Fruit fly (Drosophila melanogaster) whole organism, wandering third instar larva: ENCODE results near the gene CG43182.

ENCODE experiments used
- Abd-B ChIP-seq: fragments of >200 bp; optimal IDR thresholded peaks from 2 replicates; lab custom pipeline; 2017; ENCODE audit warnings: missing biosample characterization, missing genetic modification characterization
- CG32264 ChIP-seq: fragments of 200-800 bp; sonication (Bioruptor generic); optimal IDR thresholded peaks from 2 replicates; lab custom pipeline; 2016; ENCODE audit warnings: missing biosample characterization, missing genetic modification characterization
- CG9705 ChIP-seq: fragments of 200-800 bp; sonication (Bioruptor generic); optimal IDR thresholded peaks from 2 replicates; lab custom pipeline; 2018; ENCODE audit warnings: missing biosample characterization, mild to moderate bottlenecking, missing genetic modification characterization
- CrebA ChIP-seq: fragments of 200-800 bp; sonication (Bioruptor generic); optimal IDR thresholded peaks from 2 replicates; lab custom pipeline; 2016; ENCODE audit warnings: missing biosample characterization, mild to moderate bottlenecking, missing genetic modification characterization, borderline replicate concordance
- Dfd ChIP-seq: fragments of >200 bp; optimal IDR thresholded peaks from 2 replicates; lab custom pipeline; 2017; ENCODE audit warnings: missing biosample characterization, missing genetic modification characterization
- Dif ChIP-seq: fragments of 200-275, 200-300 bp; sonication (Bioruptor generic); optimal IDR thresholded peaks from 2 replicates; lab custom pipeline; 2018; ENCODE audit warnings: missing biosample characterization, missing genetic modification characterization; ENCODE audit not compliant: partially characterized antibody
- GATAd ChIP-seq: sonication (Bioruptor generic); optimal IDR thresholded peaks from 2 replicates; lab custom pipeline; 2016; ENCODE audit warnings: missing biosample characterization, missing genetic modification characterization
- HLH106 ChIP-seq: fragments of 200-800 bp; optimal IDR thresholded peaks from 3 replicates; lab custom pipeline; 2019; ENCODE audit warnings: missing biosample characterization, mild to moderate bottlenecking, missing genetic modification characterization, moderate library complexity
- Hnf4 ChIP-seq: fragments of 200-800 bp; sonication (Bioruptor generic); optimal IDR thresholded peaks from 2 replicates; lab custom pipeline; 2016; ENCODE audit warnings: missing biosample characterization, mild to moderate bottlenecking, missing genetic modification characterization
- Hr78 ChIP-seq: fragments of >200 bp; optimal IDR thresholded peaks from 2 replicates; lab custom pipeline; 2017; ENCODE audit warnings: missing biosample characterization, missing genetic modification characterization
- Hr83 ChIP-seq: fragments of 200-300 bp; sonication (Bioruptor generic); optimal IDR thresholded peaks from 2 replicates; lab custom pipeline; 2016; ENCODE audit warnings: missing biosample characterization, mild to moderate bottlenecking, missing genetic modification characterization, moderate library complexity; ENCODE audit not compliant: poor library complexity, severe bottlenecking
- Mio ChIP-seq: sonication (Bioruptor generic); optimal IDR thresholded peaks from 2 replicates; lab custom pipeline; 2016; ENCODE audit warnings: missing biosample characterization, missing genetic modification characterization
- N ChIP-seq: fragments of >200 bp; optimal IDR thresholded peaks from 2 replicates; lab custom pipeline; 2018; ENCODE audit warnings: missing biosample characterization, missing external identifiers, missing genetic modification characterization
- OdsH ChIP-seq: fragments of 200-800 bp; sonication (Bioruptor generic); optimal IDR thresholded peaks from 2 replicates; lab custom pipeline; 2016; ENCODE audit warnings: missing biosample characterization, mild to moderate bottlenecking, missing genetic modification characterization
- Rel ChIP-seq, 2 experiments: fragments of 200-800 bp; sonication (Bioruptor generic) in 1 of 2; optimal IDR thresholded peaks; 2 replicates in 1 of 2; 3 replicates in 1 of 2; lab custom pipeline; 2016 to 2019; ENCODE audit warnings: mild to moderate bottlenecking in 2 of 2, missing biosample characterization in 2 of 2, missing genetic modification characterization in 2 of 2, moderate library complexity in 1 of 2
- Sp1 ChIP-seq: fragments of 200-800 bp; sonication (Bioruptor generic); optimal IDR thresholded peaks from 3 replicates; lab custom pipeline; 2019; ENCODE audit warnings: missing biosample characterization, mild to moderate bottlenecking, missing genetic modification characterization, moderate library complexity
- Vsx2 ChIP-seq: fragments of 200-300, 225-300 bp; sonication (Bioruptor generic); optimal IDR thresholded peaks from 2 replicates; lab custom pipeline; 2018; ENCODE audit warnings: missing biosample characterization, missing genetic modification characterization; ENCODE audit not compliant: partially characterized antibody
- br ChIP-seq: fragments of 200-800 bp; sonication (Bioruptor generic); optimal IDR thresholded peaks from 2 replicates; lab custom pipeline; 2016; ENCODE audit warnings: missing biosample characterization, missing genetic modification characterization
- brk ChIP-seq: fragments of 200-800 bp; sonication (Bioruptor generic); optimal IDR thresholded peaks from 2 replicates; lab custom pipeline; 2016; ENCODE audit warnings: missing biosample characterization, mild to moderate bottlenecking, missing genetic modification characterization
- dl ChIP-seq, 2 experiments: fragments of 175-275, 200-275 bp in 1 of 2; fragments of 200-275 bp in 1 of 2; sonication (Bioruptor generic); optimal IDR thresholded peaks; lab custom pipeline; 2018; ENCODE audit warnings: mild to moderate bottlenecking in 2 of 2, missing biosample characterization in 2 of 2, missing genetic modification characterization in 2 of 2, moderate library complexity in 2 of 2; ENCODE audit not compliant: partially characterized antibody in 2 of 2, insufficient read depth in 1 of 2
- dmrt93B ChIP-seq: fragments of 200-800 bp; sonication (Bioruptor generic); optimal IDR thresholded peaks from 2 replicates; lab custom pipeline; 2018; ENCODE audit warnings: missing biosample characterization, mild to moderate bottlenecking, missing genetic modification characterization
- dsf ChIP-seq: sonication (Bioruptor generic); optimal IDR thresholded peaks from 2 replicates; lab custom pipeline; 2016; ENCODE audit warnings: missing biosample characterization, missing genetic modification characterization, borderline replicate concordance
- ey ChIP-seq: fragments of 200-800 bp; sonication (Bioruptor generic); optimal IDR thresholded peaks from 2 replicates; lab custom pipeline; 2016; ENCODE audit warnings: missing biosample characterization, missing genetic modification characterization
- foxo ChIP-seq, 2 experiments: fragments of 200-800 bp; sonication (Bioruptor generic); optimal IDR thresholded peaks; 2 replicates in 1 of 2; 3 replicates in 1 of 2; lab custom pipeline; 2016 to 2017; ENCODE audit warnings: missing biosample characterization in 2 of 2, missing genetic modification characterization in 2 of 2
- fru ChIP-seq: fragments of 200-800 bp; sonication (Bioruptor generic); optimal IDR thresholded peaks from 3 replicates; lab custom pipeline; 2016; ENCODE audit warnings: missing biosample characterization, mild to moderate bottlenecking, missing genetic modification characterization
- h ChIP-seq: fragments of 200-800 bp; sonication (Bioruptor generic); optimal IDR thresholded peaks from 3 replicates; lab custom pipeline; 2016; ENCODE audit warnings: missing biosample characterization, mild to moderate bottlenecking, missing genetic modification characterization
- jim ChIP-seq: fragments of 175-275, 200-325 bp; sonication (Bioruptor generic); optimal IDR thresholded peaks from 2 replicates; lab custom pipeline; 2016; ENCODE audit warnings: missing biosample characterization, mild to moderate bottlenecking, missing genetic modification characterization
- lola ChIP-seq: fragments of >200 bp; optimal IDR thresholded peaks from 2 replicates; lab custom pipeline; 2017; ENCODE audit warnings: missing biosample characterization, missing genetic modification characterization
- pan ChIP-seq: fragments of >200 bp; optimal IDR thresholded peaks from 2 replicates; lab custom pipeline; 2017
- rgr ChIP-seq: fragments of 200-800 bp; sonication (Bioruptor generic); optimal IDR thresholded peaks from 3 replicates; lab custom pipeline; 2016; ENCODE audit warnings: missing biosample characterization, mild to moderate bottlenecking, missing genetic modification characterization
- sage ChIP-seq: fragments of 200-800 bp; sonication (Bioruptor generic); optimal IDR thresholded peaks from 2 replicates; lab custom pipeline; 2016; ENCODE audit warnings: missing biosample characterization, mild to moderate bottlenecking, missing genetic modification characterization
- sv ChIP-seq: fragments of 200-800 bp; sonication (Bioruptor generic); optimal IDR thresholded peaks from 3 replicates; lab custom pipeline; 2016; ENCODE audit warnings: missing biosample characterization, missing genetic modification characterization
- tai ChIP-seq: sonication (Bioruptor generic); optimal IDR thresholded peaks from 2 replicates; lab custom pipeline; 2016; ENCODE audit warnings: missing biosample characterization, missing genetic modification characterization
- usp ChIP-seq: fragments of >200 bp; optimal IDR thresholded peaks from 2 replicates; lab custom pipeline; 2017; ENCODE audit warnings: missing biosample characterization, missing genetic modification characterization
- woc ChIP-seq: sonication (Bioruptor generic); optimal IDR thresholded peaks from 2 replicates; lab custom pipeline; 2016; ENCODE audit warnings: missing biosample characterization, mild to moderate bottlenecking, missing genetic modification characterization

Gene CG43182

dm6 chrX:385751-386492 is 33.1 kb downstream of the CG43182 start:
- TF ChIP-seq foxo (GFP tag; optimal IDR thresholded peaks at IDR 0.05; lab: Kevin White, UChicago) (peak in 1 of 2 experiments; percentile 22), fru (peak; percentile 1), h (GFP tag; lab: Kevin White, UChicago) (peak; percentile 13), rgr (GFP tag; lab: Kevin White, UChicago) (no peak)

dm6 chrX:390457-390856 is 37.6 kb downstream of the CG43182 start:
- TF ChIP-seq foxo (GFP tag; optimal IDR thresholded peaks at IDR 0.05; lab: Kevin White, UChicago) (peak in 1 of 2 experiments; percentile 15), Dif (GFP tag; lab: Kevin White, UChicago) (no peak), fru (peak; percentile 19), br (GFP tag; lab: Kevin White, UChicago) (no peak), dmrt93B (GFP tag; lab: Kevin White, UChicago) (no peak), CrebA (GFP tag; lab: Kevin White, UChicago) (no peak), OdsH (GFP tag; lab: Kevin White, UChicago) (no peak), N (no peak), rgr (GFP tag; lab: Kevin White, UChicago) (peak; percentile 11), GATAd (GFP tag; lab: Kevin White, UChicago) (no peak), CG9705 (GFP tag; lab: Kevin White, UChicago) (no peak), Dfd (GFP tag; lab: Kevin White, UChicago) (no peak), h (GFP tag; lab: Kevin White, UChicago) (peak; percentile 6), lola (GFP tag; lab: Kevin White, UChicago) (no peak), Hnf4 (GFP tag; lab: Kevin White, UChicago) (peak; percentile 7), tai (GFP tag; lab: Kevin White, UChicago) (no peak), sage (GFP tag; lab: Kevin White, UChicago) (no peak), Sp1 (GFP tag; lab: Kevin White, UChicago) (no peak), Abd-B (no peak), HLH106 (tag; lab: Kevin White, UChicago) (peak; percentile 8), Hr78 (GFP tag; lab: Kevin White, UChicago) (no peak), sv (GFP tag; lab: Kevin White, UChicago) (no peak), usp (GFP tag; lab: Kevin White, UChicago) (no peak), ey (GFP tag; lab: Kevin White, UChicago) (peak; percentile 3), jim (GFP tag; lab: Kevin White, UChicago) (no peak), dsf (GFP tag; lab: Kevin White, UChicago) (no peak), Mio (no peak), Vsx2 (GFP tag; lab: Kevin White, UChicago) (no peak), Rel (GFP tag; optimal IDR thresholded peaks at IDR 0.05; lab: Kevin White, UChicago) (no peak), Rel (tag; optimal IDR thresholded peaks at IDR 0.05; lab: Kevin White, UChicago) (no peak), brk (GFP tag; lab: Kevin White, UChicago) (no peak)
- TF ChIP-seq, all 38 proteins: peak for 7

dm6 chrX:392242-392641 is 39.4 kb downstream of the CG43182 start:
- no peak for TF ChIP-seq Mio
- TF ChIP-seq Vsx2 (GFP tag; lab: Kevin White, UChicago) = no peak
- TF ChIP-seq dsf (GFP tag; lab: Kevin White, UChicago) = no peak
- TF ChIP-seq woc (GFP tag; lab: Kevin White, UChicago) = no peak
- TF ChIP-seq dl (GFP tag; optimal IDR thresholded peaks at IDR 0.05; lab: Kevin White, UChicago; ENCODE audit: insufficient read depth in 1 of 2, partially characterized antibody in 2 of 2) = no peak
- TF ChIP-seq CG32264 (GFP tag; lab: Kevin White, UChicago) = no peak
- no peak for TF ChIP-seq CG9705 (GFP tag; lab: Kevin White, UChicago)
- no peak for TF ChIP-seq Abd-B
- TF ChIP-seq Hr78 (GFP tag; lab: Kevin White, UChicago) = no peak
- no peak for TF ChIP-seq GATAd (GFP tag; lab: Kevin White, UChicago)
- no peak for TF ChIP-seq dmrt93B (GFP tag; lab: Kevin White, UChicago)
- no peak for TF ChIP-seq CrebA (GFP tag; lab: Kevin White, UChicago)
- TF ChIP-seq pan (lab: Kevin White, UChicago) = no peak
- TF ChIP-seq Dif (GFP tag; lab: Kevin White, UChicago) = no peak
- no peak for TF ChIP-seq fru
- TF ChIP-seq sv (GFP tag; lab: Kevin White, UChicago) = no peak
- TF ChIP-seq sage (GFP tag; lab: Kevin White, UChicago) = no peak
- no peak for TF ChIP-seq Hr83 (GFP tag; lab: Kevin White, UChicago)
